Fruit fly (Drosophila melanogaster) whole organism, embryonic: ENCODE results near the gene Ada1-2.
A peak's percentile ranks its signal among the peaks of the same experiment; 100 is the strongest.

Experiments used
- CG11456 ChIP-seq: fragments of 200-800 bp; sonication (Bioruptor generic); IDR thresholded peaks from 3 replicates; pipeline ENCODE4 v1.3.6; 2022; ENCODE audit warnings: missing biosample characterization, missing genetic modification characterization
- CG12071 ChIP-seq: fragments of 200-800 bp; sonication (Bioruptor generic); optimal IDR thresholded peaks from 3 replicates; lab custom pipeline; 2018; ENCODE audit warnings: missing biosample characterization, mild to moderate bottlenecking, missing genetic modification characterization
- CG13123 ChIP-seq: fragments of 200-800 bp; sonication (Bioruptor generic); optimal IDR thresholded peaks from 2 replicates; lab custom pipeline; 2016; ENCODE audit warnings: missing biosample characterization, missing genetic modification characterization
- CG14014 ChIP-seq: fragments of 200-800 bp; sonication (Bioruptor generic); IDR thresholded peaks from 2 replicates; pipeline ENCODE4 v1.3.6; 2022; ENCODE audit warnings: missing biosample characterization, missing genetic modification characterization
- CG14050 ChIP-seq: fragments of 200-800 bp; sonication (Bioruptor generic); IDR thresholded peaks from 3 replicates; pipeline ENCODE4 v1.3.6; 2022; ENCODE audit warnings: missing biosample characterization, missing genetic modification characterization
- CG15479 ChIP-seq: fragments of 200-800 bp; sonication (Bioruptor generic); optimal IDR thresholded peaks from 3 replicates; lab custom pipeline; 2019; ENCODE audit warnings: missing biosample characterization, mild to moderate bottlenecking, missing genetic modification characterization, moderate library complexity
- CG17568 ChIP-seq: fragments of 200-800 bp; sonication (Bioruptor generic); optimal IDR thresholded peaks from 2 replicates; lab custom pipeline; 2018; ENCODE audit warnings: missing biosample characterization, mild to moderate bottlenecking, missing genetic modification characterization, moderate library complexity
- CG18011 ChIP-seq: fragments of 200-800 bp; sonication (Bioruptor generic); optimal IDR thresholded peaks from 2 replicates; lab custom pipeline; 2017; ENCODE audit warnings: missing biosample characterization, missing genetic modification characterization, mild to moderate bottlenecking, moderate library complexity, missing genotype
- CG18619 ChIP-seq: fragments of 200-800 bp; sonication (Bioruptor generic); optimal IDR thresholded peaks from 3 replicates; lab custom pipeline; 2017; ENCODE audit warnings: missing biosample characterization, mild to moderate bottlenecking, missing genetic modification characterization
- CG33557 ChIP-seq: fragments of 200-800 bp; sonication (Bioruptor generic); optimal IDR thresholded peaks from 2 replicates; lab custom pipeline; 2019; ENCODE audit warnings: missing biosample characterization, mild to moderate bottlenecking, missing genetic modification characterization, moderate library complexity
- CG4707 ChIP-seq: fragments of 200-800 bp; sonication (Bioruptor generic); optimal IDR thresholded peaks from 2 replicates; lab custom pipeline; 2018; ENCODE audit warnings: missing biosample characterization, mild to moderate bottlenecking, missing genetic modification characterization, moderate library complexity
- CG6765 ChIP-seq: fragments of 200-800 bp; sonication (Bioruptor generic); optimal IDR thresholded peaks from 3 replicates; lab custom pipeline; 2017; ENCODE audit warnings: missing biosample characterization, mild to moderate bottlenecking, missing genetic modification characterization
- CG7357 ChIP-seq: fragments of 200-800 bp; sonication (Bioruptor generic); IDR thresholded peaks from 3 replicates; pipeline ENCODE4 v1.3.6; 2022; ENCODE audit warnings: missing biosample characterization, missing genetic modification characterization
- CG8944 ChIP-seq: fragments of 200-800 bp; sonication (Bioruptor generic); optimal IDR thresholded peaks from 3 replicates; lab custom pipeline; 2016; ENCODE audit warnings: missing biosample characterization, missing genetic modification characterization
- CTCF ChIP-seq: fragments of 200-800 bp; sonication (Bioruptor generic); optimal IDR thresholded peaks from 2 replicates; lab custom pipeline; 2017; ENCODE audit warnings: missing biosample characterization, mild to moderate bottlenecking, missing genetic modification characterization, moderate library complexity
- Dll ChIP-seq: fragments of 200-800 bp; sonication (Bioruptor generic); IDR thresholded peaks from 4 replicates; pipeline ENCODE4 v1.3.6; 2022; ENCODE audit warnings: missing biosample characterization, missing genetic modification characterization; ENCODE audit not compliant: partially characterized antibody
- Fer2 ChIP-seq: fragments of 200-800 bp; sonication (Bioruptor generic); optimal IDR thresholded peaks from 2 replicates; lab custom pipeline; 2018; ENCODE audit warnings: missing biosample characterization, mild to moderate bottlenecking, missing genetic modification characterization, moderate library complexity
- HLHmδ ChIP-seq: fragments of 200-800 bp; sonication (Bioruptor generic); optimal IDR thresholded peaks from 2 replicates; lab custom pipeline; 2018; ENCODE audit warnings: missing biosample characterization, mild to moderate bottlenecking, missing genetic modification characterization, moderate library complexity
- Hr51 ChIP-seq, 2 experiments: fragments of 200-800 bp; sonication (Bioruptor generic); optimal IDR thresholded peaks; 2 replicates in 1 of 2; 3 replicates in 1 of 2; lab custom pipeline; 2016 to 2018; ENCODE audit warnings: missing biosample characterization in 2 of 2, missing genetic modification characterization in 2 of 2, mild to moderate bottlenecking in 1 of 2, moderate library complexity in 1 of 2
- Jarid2 ChIP-seq: fragments of 200-800 bp; sonication (Bioruptor generic); optimal IDR thresholded peaks from 3 replicates; lab custom pipeline; 2017; ENCODE audit warnings: mild to moderate bottlenecking, missing biosample characterization, missing genetic modification reagents, missing genetic modification characterization
- Lpt ChIP-seq: fragments of >200 bp; optimal IDR thresholded peaks from 2 replicates; lab custom pipeline; 2018; ENCODE audit warnings: missing biosample characterization, missing genetic modification characterization
- MBD-R2 ChIP-seq: fragments of 200-800 bp; sonication (Bioruptor generic); IDR thresholded peaks from 2 replicates; pipeline ENCODE4 v1.3.6; 2022; ENCODE audit warnings: missing biosample characterization, missing genetic modification characterization
- MESR4 ChIP-seq: fragments of 200-800 bp; sonication (Bioruptor generic); optimal IDR thresholded peaks from 2 replicates; lab custom pipeline; 2018; ENCODE audit warnings: missing biosample characterization, mild to moderate bottlenecking, missing genetic modification characterization, moderate library complexity
- Med ChIP-seq: fragments of 200-800 bp; sonication (Bioruptor generic); peaks from one replicate; lab custom pipeline; 2016; ENCODE audit warnings: missing biosample characterization, missing genetic modification characterization, mild to moderate bottlenecking, inconsistent platforms, moderate library complexity
- Neu2 ChIP-seq: fragments of 200-800 bp; sonication (Bioruptor generic); optimal IDR thresholded peaks from 3 replicates; lab custom pipeline; 2016; ENCODE audit warnings: missing biosample characterization, missing genetic modification characterization, borderline replicate concordance
- Ravus ChIP-seq: fragments of 200-800 bp; sonication (Bioruptor generic); IDR thresholded peaks from 2 replicates; pipeline ENCODE4 v1.3.6; 2022; ENCODE audit warnings: missing biosample characterization, missing genetic modification characterization
- abd-A ChIP-seq: fragments of 200-800 bp; sonication (Bioruptor generic); optimal IDR thresholded peaks from 3 replicates; lab custom pipeline; 2019; ENCODE audit warnings: missing biosample characterization, mild to moderate bottlenecking, missing genetic modification characterization, moderate library complexity
- al ChIP-seq: fragments of 200-800 bp; sonication (Bioruptor generic); IDR thresholded peaks from 2 replicates; pipeline ENCODE4 v1.3.6; 2022; ENCODE audit warnings: missing biosample characterization, missing genetic modification characterization
- cas ChIP-seq: fragments of 200-800 bp; sonication (Bioruptor generic); IDR thresholded peaks from 2 replicates; pipeline ENCODE4 v1.3.6; 2022; ENCODE audit warnings: missing biosample characterization, missing genetic modification characterization
- caup ChIP-seq: fragments of 200-800 bp; sonication (Bioruptor generic); optimal IDR thresholded peaks from 3 replicates; lab custom pipeline; 2017; ENCODE audit warnings: missing biosample characterization, mild to moderate bottlenecking, missing genetic modification characterization, moderate library complexity; ENCODE audit not compliant: severe bottlenecking
- chinmo ChIP-seq: fragments of 200-800 bp; sonication (Bioruptor generic); IDR thresholded peaks from 4 replicates; pipeline ENCODE4 v1.3.6; 2022; ENCODE audit warnings: missing biosample characterization, missing genetic modification characterization; ENCODE audit not compliant: partially characterized antibody
- chn ChIP-seq: fragments of 200-800 bp; sonication (Bioruptor generic); optimal IDR thresholded peaks from 2 replicates; lab custom pipeline; 2016; ENCODE audit warnings: missing biosample characterization, missing genetic modification characterization
- corto ChIP-seq: fragments of 200-800 bp; sonication (Bioruptor generic); optimal IDR thresholded peaks from 2 replicates; lab custom pipeline; 2016; ENCODE audit warnings: missing biosample characterization, mild to moderate bottlenecking, missing genetic modification characterization, moderate library complexity
- crc ChIP-seq: fragments of 200-800 bp; sonication (Bioruptor generic); optimal IDR thresholded peaks from 2 replicates; lab custom pipeline; 2016; ENCODE audit warnings: missing biosample characterization, missing genetic modification characterization
- danr ChIP-seq: fragments of 200-800 bp; sonication (Bioruptor generic); IDR thresholded peaks from 2 replicates; pipeline ENCODE4 v1.3.6; 2022; ENCODE audit warnings: missing biosample characterization, missing genetic modification characterization
- gcm2 ChIP-seq: fragments of 200-800 bp; sonication (Bioruptor generic); optimal IDR thresholded peaks from 2 replicates; lab custom pipeline; 2016; ENCODE audit warnings: missing biosample characterization, missing genetic modification characterization
- gro ChIP-seq: fragments of 200-800 bp; sonication (Bioruptor generic); optimal IDR thresholded peaks from 2 replicates; lab custom pipeline; 2016; ENCODE audit warnings: missing biosample characterization, missing genetic modification characterization
- gt ChIP-seq: fragments of 200-800 bp; sonication (Bioruptor generic); IDR thresholded peaks from 2 replicates; pipeline ENCODE4 v1.3.6; 2022; ENCODE audit warnings: missing biosample characterization, missing genetic modification characterization
- jumu ChIP-seq: fragments of 200-800 bp; sonication (Bioruptor generic); optimal IDR thresholded peaks from 3 replicates; lab custom pipeline; 2016; ENCODE audit warnings: missing biosample characterization, missing genetic modification characterization
- pfk ChIP-seq: fragments of 200-800 bp; sonication (Bioruptor generic); optimal IDR thresholded peaks from 2 replicates; lab custom pipeline; 2018; ENCODE audit warnings: missing biosample characterization, mild to moderate bottlenecking, missing genetic modification characterization, moderate library complexity
- phol ChIP-seq: fragments of 200-800 bp; sonication (Bioruptor generic); optimal IDR thresholded peaks from 3 replicates; lab custom pipeline; 2018; ENCODE audit warnings: missing biosample characterization, mild to moderate bottlenecking, missing genetic modification characterization, moderate library complexity
- ro ChIP-seq: fragments of 200-800 bp; sonication (Bioruptor generic); IDR thresholded peaks from 2 replicates; pipeline ENCODE4 v1.3.6; 2022; ENCODE audit warnings: missing biosample characterization, missing genetic modification characterization
- sc ChIP-seq, 3 experiments: fragments of >200 bp in 2 of 3; fragments of 200-800 bp in 1 of 3; sonication (Bioruptor generic) in 1 of 3; optimal IDR thresholded peaks; 2 replicates in 2 of 3; 3 replicates in 1 of 3; lab custom pipeline; 2017; ENCODE audit warnings: mild to moderate bottlenecking in 1 of 3, missing biosample characterization in 1 of 3, missing genetic modification characterization in 1 of 3, missing genetic modification reagents in 1 of 3
- tio ChIP-seq: fragments of 200-800 bp; sonication (Bioruptor generic); optimal IDR thresholded peaks from 2 replicates; lab custom pipeline; 2017; ENCODE audit warnings: missing biosample characterization, missing genetic modification characterization, inconsistent platforms
- ttk ChIP-seq: fragments of 200-800 bp; sonication (Bioruptor generic); IDR thresholded peaks from 2 replicates; pipeline ENCODE4 v2.1.2; 2022; ENCODE audit warnings: missing biosample characterization, missing genetic modification characterization
- twi ChIP-seq: fragments of 200-800 bp; optimal IDR thresholded peaks from 2 replicates; lab custom pipeline; 2019; ENCODE audit warnings: missing biosample characterization, mild to moderate bottlenecking, missing genetic modification characterization, moderate library complexity
- vfl ChIP-seq: fragments of 200-800 bp; sonication (Bioruptor generic); optimal IDR thresholded peaks from 2 replicates; lab custom pipeline; 2016; ENCODE audit warnings: missing biosample characterization, missing genetic modification characterization
- zf30C ChIP-seq: fragments of 200-800 bp; sonication (Bioruptor generic); optimal IDR thresholded peaks from 3 replicates; lab custom pipeline; 2018; ENCODE audit warnings: missing biosample characterization, mild to moderate bottlenecking, missing genetic modification characterization

Gene Ada1-2

dm6 chr2L:12011682-12012655, 19.3 kb downstream of the Ada1-2 start (continued):
- TF ChIP-seq CG13123 (GFP tag; lab: Kevin White, UChicago) (no peak), CG7357 (GFP tag; lab: Robert Waterston, UW) (peak; percentile 61; the same call in 2 of the 3 replicates), caup (peak; percentile 81), crc (GFP tag; lab: Kevin White, UChicago) (peak; percentile 17), ro (GFP tag; lab: Robert Waterston, UW) (no peak), chinmo (GFP tag; lab: Robert Waterston, UW) (no peak), CG11456 (GFP tag; lab: Robert Waterston, UW) (no peak), CG17568 (peak; percentile 45), tio (GFP tag; lab: Kevin White, UChicago) (no peak), pfk (GFP tag; lab: Kevin White, UChicago) (peak; percentile 95), CG6765 (GFP tag; lab: Kevin White, UChicago) (peak; percentile 86), corto (GFP tag; lab: Kevin White, UChicago) (no peak), CG18619 (GFP tag; lab: Kevin White, UChicago) (peak; percentile 60), gcm2 (GFP tag; lab: Kevin White, UChicago) (peak; percentile 48), jumu (GFP tag; lab: Kevin White, UChicago) (peak; percentile 80), vfl (GFP tag; lab: Kevin White, UChicago) (peak; percentile 18), CG18011 (GFP tag; lab: Kevin White, UChicago) (peak; percentile 36), Dll (GFP tag; lab: Robert Waterston, UW) (no peak), phol (tag; lab: Kevin White, UChicago) (peak; percentile 58), HLHmδ (GFP tag; lab: Kevin White, UChicago) (peak; percentile 89), CTCF (GFP tag; lab: Kevin White, UChicago) (peak; percentile 64), CG8944 (GFP tag; lab: Kevin White, UChicago) (peak; percentile 57), zf30C (GFP tag; lab: Kevin White, UChicago) (no peak), Lpt (GFP tag; lab: Kevin White, UChicago) (no peak), gro (GFP tag; lab: Kevin White, UChicago) (peak; percentile 67), sc (optimal IDR thresholded peaks at IDR 0.05; lab: Kevin White, UChicago) (no peak), sc (GFP tag; optimal IDR thresholded peaks at IDR 0.05; lab: Kevin White, UChicago) (no peak), abd-A (tag; lab: Kevin White, UChicago) (peak; percentile 100), gt (no peak), MESR4 (peak; percentile 4), Ravus (GFP tag; lab: Robert Waterston, UW) (no peak), Hr51 (GFP tag; optimal IDR thresholded peaks at IDR 0.05; lab: Kevin White, UChicago) (peak; percentile 72 to 77), CG15479 (GFP tag; lab: Kevin White, UChicago) (peak; percentile 90), Fer2 (tag; lab: Kevin White, UChicago) (peak; percentile 23), CG14014 (GFP tag; lab: Robert Waterston, UW) (no peak), CG4707 (GFP tag; lab: Kevin White, UChicago) (no peak), CG33557 (GFP tag; lab: Kevin White, UChicago) (peak; percentile 32), twi (peak; percentile 25), cas (no peak), al (GFP tag; lab: Robert Waterston, UW) (no peak), ttk (no peak), MBD-R2 (GFP tag; lab: Robert Waterston, UW) (no peak), Neu2 (GFP tag; lab: Kevin White, UChicago) (peak; percentile 13), chn (peak; percentile 78), danr (GFP tag; lab: Robert Waterston, UW) (no peak), CG12071 (peak; percentile 75), Med (GFP tag; lab: Kevin White, UChicago) (peak; percentile 98), Jarid2 (GFP tag; lab: Kevin White, UChicago) (peak; percentile 22), CG14050 (GFP tag; lab: Robert Waterston, UW) (no peak)
